Worm (Caenorhabditis elegans): ENCODE measurements around the gene frpr-14.

- TF ChIP-seq lin-39 (tag; optimal IDR thresholded peaks at IDR 0.05) = no peak
- no peak for TF ChIP-seq nfya-1 (tag; optimal IDR thresholded peaks at IDR 0.05; ENCODE audit: insufficient read depth)
- no peak for TF ChIP-seq tbx-2 (tag; optimal IDR thresholded peaks at IDR 0.05)
- TF ChIP-seq fos-1 (tag; optimal IDR thresholded peaks at IDR 0.05) = no peak
- TF ChIP-seq ama-1 (optimal IDR thresholded peaks at IDR 0.05) = no peak
- no peak for TF ChIP-seq mdl-1 (tag; optimal IDR thresholded peaks at IDR 0.05)
- no peak for TF ChIP-seq elt-2 (tag; optimal IDR thresholded peaks at IDR 0.05)
- TF ChIP-seq unc-62 (GFP tag; optimal IDR thresholded peaks at IDR 0.05) = no peak
Observed at ce11 chrII:684811-685210, 34.1 kb downstream of the frpr-14 start, which contains the start of gene T02H6.5.

Measured in whole organism, L3 larva.